Fruit fly (Drosophila melanogaster) whole organism, embryonic: ENCODE data around the gene Snx6.

Source experiments
- Bdp1 ChIP-seq: fragments of 200-800 bp; sonication (Bioruptor generic); optimal IDR thresholded peaks from 3 replicates; lab custom pipeline; 2016; ENCODE audit warnings: missing biosample characterization, missing genetic modification characterization
- BtbVII ChIP-seq: fragments of 200-800 bp; sonication (Bioruptor generic); optimal IDR thresholded peaks from 3 replicates; lab custom pipeline; 2017; ENCODE audit warnings: missing biosample characterization, mild to moderate bottlenecking, missing genetic modification characterization
- CG12659 ChIP-seq: fragments of 200-800 bp; sonication (Bioruptor generic); optimal IDR thresholded peaks from 3 replicates; lab custom pipeline; 2017; ENCODE audit warnings: mild to moderate bottlenecking, missing biosample characterization, missing genetic modification reagents, missing genetic modification characterization
- CG14014 ChIP-seq: fragments of 200-800 bp; sonication (Bioruptor generic); IDR thresholded peaks from 2 replicates; pipeline ENCODE4 v1.3.6; 2022; ENCODE audit warnings: missing biosample characterization, missing genetic modification characterization
- CG1832 ChIP-seq: fragments of 200-800 bp; sonication (Bioruptor generic); optimal IDR thresholded peaks from 2 replicates; lab custom pipeline; 2017; ENCODE audit warnings: missing biosample characterization, mild to moderate bottlenecking, missing genetic modification characterization, inconsistent platforms
- CG18619 ChIP-seq: fragments of 200-800 bp; sonication (Bioruptor generic); optimal IDR thresholded peaks from 3 replicates; lab custom pipeline; 2017; ENCODE audit warnings: missing biosample characterization, mild to moderate bottlenecking, missing genetic modification characterization
- CG2120 ChIP-seq: fragments of 200-800 bp; sonication (Bioruptor generic); optimal IDR thresholded peaks from 3 replicates; lab custom pipeline; 2016; ENCODE audit warnings: missing biosample characterization, missing genetic modification characterization
- CG2889 ChIP-seq: fragments of 200-800 bp; sonication (Bioruptor generic); IDR thresholded peaks from 3 replicates; pipeline ENCODE4 v1.3.6; 2022; ENCODE audit warnings: missing biosample characterization, missing genetic modification characterization
- CG30403 ChIP-seq: fragments of 200-800 bp; sonication (Bioruptor generic); optimal IDR thresholded peaks from 3 replicates; lab custom pipeline; 2016; ENCODE audit warnings: missing biosample characterization, missing genetic modification characterization
- CG3726 ChIP-seq: fragments of 200-800 bp; sonication (Bioruptor generic); IDR thresholded peaks from 3 replicates; pipeline ENCODE4, ENCODE4 v1.3.6; 2022; ENCODE audit warnings: missing biosample characterization, missing genetic modification characterization
- CG4820 ChIP-seq: fragments of 200-800 bp; sonication (Bioruptor generic); optimal IDR thresholded peaks from 3 replicates; lab custom pipeline; 2016; ENCODE audit warnings: missing biosample characterization, missing genetic modification characterization
- CG7556 ChIP-seq: fragments of 200-800 bp; sonication (Bioruptor generic); optimal IDR thresholded peaks from 2 replicates; lab custom pipeline; 2017; ENCODE audit warnings: missing biosample characterization, mild to moderate bottlenecking, missing genetic modification characterization
- CG8089 ChIP-seq: fragments of 200-800 bp; sonication (Bioruptor generic); optimal IDR thresholded peaks from 3 replicates; lab custom pipeline; 2016; ENCODE audit warnings: missing biosample characterization, missing genetic modification characterization
- CG8478 ChIP-seq: fragments of >200 bp; optimal IDR thresholded peaks from 2 replicates; lab custom pipeline; 2018
- Chrac-16 ChIP-seq: fragments of 200-800 bp; sonication (Bioruptor generic); optimal IDR thresholded peaks from 3 replicates; lab custom pipeline; 2016; ENCODE audit warnings: missing biosample characterization, missing genetic modification characterization
- CkIIα-i1 ChIP-seq: fragments of 200-800 bp; sonication (Bioruptor generic); IDR thresholded peaks from 2 replicates; pipeline ENCODE4 v1.3.6; 2022; ENCODE audit warnings: missing biosample characterization, missing genetic modification characterization
- D19A ChIP-seq: fragments of 200-800 bp; optimal IDR thresholded peaks from 3 replicates; lab custom pipeline; 2019; ENCODE audit warnings: missing biosample characterization, mild to moderate bottlenecking, missing genetic modification characterization, moderate library complexity
- Dad ChIP-seq: fragments of 200-800 bp; sonication (Bioruptor generic); optimal IDR thresholded peaks from 3 replicates; lab custom pipeline; 2016; ENCODE audit warnings: missing biosample characterization, missing genetic modification characterization
- Dll ChIP-seq: fragments of 200-800 bp; sonication (Bioruptor generic); IDR thresholded peaks from 4 replicates; pipeline ENCODE4 v1.3.6; 2022; ENCODE audit warnings: missing biosample characterization, missing genetic modification characterization; ENCODE audit not compliant: partially characterized antibody
- ERR ChIP-seq: fragments of 200-800 bp; sonication (Bioruptor generic); optimal IDR thresholded peaks from 2 replicates; lab custom pipeline; 2016; ENCODE audit warnings: missing biosample characterization, missing genetic modification characterization
- Eip74EF ChIP-seq, 2 experiments: fragments of 200-800 bp in 1 of 2; fragments of >200 bp in 1 of 2; sonication (Bioruptor generic) in 1 of 2; optimal IDR thresholded peaks; 2 replicates each; lab custom pipeline; 2017 to 2019; ENCODE audit warnings: missing biosample characterization in 2 of 2, missing genetic modification characterization in 2 of 2, mild to moderate bottlenecking in 1 of 2, moderate library complexity in 1 of 2
- HHEX ChIP-seq: fragments of 200-800 bp; sonication (Bioruptor generic); optimal IDR thresholded peaks from 3 replicates; lab custom pipeline; 2017; ENCODE audit warnings: missing biosample characterization, mild to moderate bottlenecking, missing genetic modification characterization, missing genetic modification reagents
- Lhr ChIP-seq: fragments of 200-800 bp; sonication (Bioruptor generic); optimal IDR thresholded peaks from 3 replicates; lab custom pipeline; 2017; ENCODE audit warnings: mild to moderate bottlenecking, missing biosample characterization, missing genetic modification reagents, missing genetic modification characterization
- NfI ChIP-seq: fragments of 200-800 bp; sonication (Bioruptor generic); optimal IDR thresholded peaks from 3 replicates; lab custom pipeline; 2018; ENCODE audit warnings: missing biosample characterization, mild to moderate bottlenecking, missing genetic modification characterization, moderate library complexity
- Oaz ChIP-seq: fragments of 200-800 bp; sonication (Bioruptor generic); IDR thresholded peaks from 2 replicates; pipeline ENCODE4 v1.3.6; 2022; ENCODE audit warnings: missing biosample characterization, missing genetic modification characterization
- Pdp1 ChIP-seq, 2 experiments: fragments of 200-800 bp; sonication (Bioruptor generic); optimal IDR thresholded peaks; 3 replicates each; lab custom pipeline; 2016; ENCODE audit warnings: missing biosample characterization in 2 of 2, missing genetic modification characterization in 2 of 2, mild to moderate bottlenecking in 1 of 2, moderate library complexity in 1 of 2
- Ptx1 ChIP-seq: fragments of 200-800 bp; sonication (Bioruptor generic); IDR thresholded peaks from 2 replicates; pipeline ENCODE4 v1.3.6; 2022; ENCODE audit warnings: missing biosample characterization, missing genetic modification characterization
- Taf1 ChIP-seq: fragments of 200-800 bp; sonication (Bioruptor generic); IDR thresholded peaks from 2 replicates; pipeline ENCODE4 v1.3.6; 2022; ENCODE audit warnings: missing biosample characterization, missing genetic modification characterization
- cas ChIP-seq: fragments of 200-800 bp; sonication (Bioruptor generic); IDR thresholded peaks from 2 replicates; pipeline ENCODE4 v1.3.6; 2022; ENCODE audit warnings: missing biosample characterization, missing genetic modification characterization
- corto ChIP-seq: fragments of 200-800 bp; sonication (Bioruptor generic); optimal IDR thresholded peaks from 2 replicates; lab custom pipeline; 2016; ENCODE audit warnings: missing biosample characterization, mild to moderate bottlenecking, missing genetic modification characterization, moderate library complexity
- crc ChIP-seq: fragments of 200-800 bp; sonication (Bioruptor generic); optimal IDR thresholded peaks from 2 replicates; lab custom pipeline; 2016; ENCODE audit warnings: missing biosample characterization, missing genetic modification characterization
- danr ChIP-seq: fragments of 200-800 bp; sonication (Bioruptor generic); IDR thresholded peaks from 2 replicates; pipeline ENCODE4 v1.3.6; 2022; ENCODE audit warnings: missing biosample characterization, missing genetic modification characterization
- dmrt99B ChIP-seq: fragments of 200-800 bp; sonication (Bioruptor generic); optimal IDR thresholded peaks from 2 replicates; lab custom pipeline; 2018; ENCODE audit warnings: missing biosample characterization, mild to moderate bottlenecking, missing genetic modification characterization, moderate library complexity
- fd96Cb ChIP-seq: fragments of 200-800 bp; sonication (Bioruptor generic); optimal IDR thresholded peaks from 2 replicates; lab custom pipeline; 2018; ENCODE audit warnings: missing biosample characterization, mild to moderate bottlenecking, missing genetic modification characterization, moderate library complexity
- gsb-n ChIP-seq: fragments of 200-800 bp; sonication (Bioruptor generic); optimal IDR thresholded peaks from 3 replicates; lab custom pipeline; 2018; ENCODE audit warnings: missing biosample characterization, mild to moderate bottlenecking, missing genetic modification characterization
- h ChIP-seq: fragments of >200 bp; optimal IDR thresholded peaks from 2 replicates; lab custom pipeline; 2017
- hth ChIP-seq: fragments of >200 bp; optimal IDR thresholded peaks from 2 replicates; lab custom pipeline; 2017; ENCODE audit warnings: inconsistent platforms
- kah ChIP-seq: fragments of 200-800 bp; sonication (Bioruptor generic); optimal IDR thresholded peaks from 2 replicates; lab custom pipeline; 2018; ENCODE audit warnings: missing biosample characterization, mild to moderate bottlenecking, missing genetic modification characterization
- lmd ChIP-seq: fragments of 200-800 bp; sonication (Bioruptor generic); IDR thresholded peaks from 2 replicates; pipeline ENCODE4 v1.3.6; 2022; ENCODE audit warnings: missing biosample characterization, missing genetic modification characterization
- mirr ChIP-seq: fragments of 200-800 bp; sonication (Bioruptor generic); optimal IDR thresholded peaks from 3 replicates; lab custom pipeline; 2018; ENCODE audit warnings: missing biosample characterization, mild to moderate bottlenecking, missing genetic modification characterization
- nerfin-2 ChIP-seq: fragments of 200-800 bp; sonication (Bioruptor generic); IDR thresholded peaks from 2 replicates; pipeline ENCODE4 v1.3.6; 2022; ENCODE audit warnings: missing biosample characterization, missing genetic modification characterization; ENCODE audit not compliant: partially characterized antibody
- org-1 ChIP-seq: fragments of 200-800 bp; sonication (Bioruptor generic); optimal IDR thresholded peaks from 2 replicates; lab custom pipeline; 2017; ENCODE audit warnings: missing biosample characterization, missing genetic modification characterization
- sc ChIP-seq, 3 experiments: fragments of >200 bp in 2 of 3; fragments of 200-800 bp in 1 of 3; sonication (Bioruptor generic) in 1 of 3; optimal IDR thresholded peaks; 2 replicates in 2 of 3; 3 replicates in 1 of 3; lab custom pipeline; 2017; ENCODE audit warnings: mild to moderate bottlenecking in 1 of 3, missing biosample characterization in 1 of 3, missing genetic modification characterization in 1 of 3, missing genetic modification reagents in 1 of 3
- sd ChIP-seq: fragments of 200-800 bp; sonication (Bioruptor generic); optimal IDR thresholded peaks from 3 replicates; lab custom pipeline; 2018; ENCODE audit warnings: missing biosample characterization, mild to moderate bottlenecking, missing genetic modification characterization, moderate library complexity
- shn ChIP-seq: fragments of 200-800 bp; sonication (Bioruptor generic); optimal IDR thresholded peaks from 3 replicates; lab custom pipeline; 2016; ENCODE audit warnings: missing biosample characterization, missing genetic modification characterization
- sisA ChIP-seq: fragments of 200-800 bp; sonication (Bioruptor generic); IDR thresholded peaks from 2 replicates; pipeline ENCODE4 v1.3.6; 2022; ENCODE audit warnings: missing biosample characterization, missing genetic modification characterization
- tx ChIP-seq: fragments of 200-800 bp; sonication (Bioruptor generic); optimal IDR thresholded peaks from 2 replicates; lab custom pipeline; 2016; ENCODE audit warnings: missing biosample characterization, missing genetic modification characterization
- wek ChIP-seq: fragments of 200-800 bp; sonication (Bioruptor generic); optimal IDR thresholded peaks from 3 replicates; lab custom pipeline; 2018; ENCODE audit warnings: missing biosample characterization, mild to moderate bottlenecking, missing genetic modification characterization, moderate library complexity
- yki ChIP-seq: fragments of >200 bp; optimal IDR thresholded peaks from 3 replicates; lab custom pipeline; 2018
- zf30C ChIP-seq: fragments of 200-800 bp; sonication (Bioruptor generic); optimal IDR thresholded peaks from 3 replicates; lab custom pipeline; 2018; ENCODE audit warnings: missing biosample characterization, mild to moderate bottlenecking, missing genetic modification characterization

Gene Snx6

dm6 chr2L:8212666-8213270 lies 7.8 kb downstream of the Snx6 start, which contains the start of the genes CG8372 and CG8360 (continued):
- TF ChIP-seq hth (lab: Kevin White, UChicago) (no peak), corto (GFP tag; lab: Kevin White, UChicago) (peak; percentile 99), lmd (GFP tag; lab: Robert Waterston, UW) (peak; percentile 99), shn (peak; percentile 99), Taf1 (GFP tag; lab: Robert Waterston, UW) (peak; percentile 98), cas (GFP tag; lab: Robert Waterston, UW) (peak; percentile 97), HHEX (peak; percentile 99), Ptx1 (GFP tag; lab: Robert Waterston, UW) (peak; percentile 100), Bdp1 (GFP tag; lab: Kevin White, UChicago) (peak; percentile 95), nerfin-2 (GFP tag; lab: Robert Waterston, UW) (no peak)

dm6 chr2L:8211070-8211469 lies 9.5 kb downstream of the Snx6 start, which contains the start of gene Ssb-c31a:
Ssb-c31a (plus strand) TSS chr2L:8211347.
- TF ChIP-seq dmrt99B (tag; lab: Kevin White, UChicago) (peak; percentile 33), CG3726 (GFP tag; lab: Robert Waterston, UW) (no peak), Dll (GFP tag; lab: Robert Waterston, UW) (peak; percentile 89), sd (peak; percentile 61), crc (no peak), CG7556 (peak; percentile 55), kah (no peak), CkIIα-i1 (GFP tag; lab: Robert Waterston, UW) (no peak), gsb-n (peak; percentile 23), CG30403 (GFP tag; lab: Kevin White, UChicago) (peak; percentile 77), Lhr (GFP tag; lab: Kevin White, UChicago) (no peak), CG18619 (GFP tag; lab: Kevin White, UChicago) (peak; percentile 6), CG14014 (GFP tag; lab: Robert Waterston, UW) (no peak), Dad (peak; percentile 57), CG1832 (no peak), NfI (GFP tag; lab: Kevin White, UChicago) (peak; percentile 72), CG8478 (lab: Kevin White, UChicago) (no peak), tx (GFP tag; lab: Kevin White, UChicago) (peak; percentile 20), ERR (peak; percentile 4), CG8089 (GFP tag; lab: Kevin White, UChicago) (no peak), cas (GFP tag; lab: Robert Waterston, UW) (no peak), CG12659 (peak; percentile 73), Pdp1 (GFP tag; optimal IDR thresholded peaks at IDR 0.05; lab: Kevin White, UChicago) (peak; percentile 56 to 61), CG2889 (GFP tag; lab: Robert Waterston, UW) (no peak), sc (optimal IDR thresholded peaks at IDR 0.05; lab: Kevin White, UChicago) (no peak), sc (GFP tag; optimal IDR thresholded peaks at IDR 0.05; lab: Kevin White, UChicago) (no peak), h (no peak), mirr (GFP tag; lab: Kevin White, UChicago) (no peak), yki (lab: Kevin White, UChicago) (no peak), sisA (GFP tag; lab: Robert Waterston, UW) (no peak), fd96Cb (no peak), wek (GFP tag; lab: Kevin White, UChicago) (no peak), org-1 (GFP tag; lab: Kevin White, UChicago) (no peak), Oaz (GFP tag; lab: Robert Waterston, UW) (no peak), CG4820 (GFP tag; lab: Kevin White, UChicago) (peak; percentile 15), BtbVII (GFP tag; lab: Kevin White, UChicago) (no peak), zf30C (GFP tag; lab: Kevin White, UChicago) (no peak), Eip74EF (GFP tag; optimal IDR thresholded peaks at IDR 0.05; lab: Kevin White, UChicago) (no peak), CG2120 (peak; percentile 80), Chrac-16 (GFP tag; lab: Kevin White, UChicago) (peak; percentile 62), danr (GFP tag; lab: Robert Waterston, UW) (no peak), D19A (tag; lab: Kevin White, UChicago) (no peak)
